Worm (Caenorhabditis elegans) whole organism, mixed stage, embryonic: ENCODE measurements around the gene dhrs-4.

Experiments used
- ceh-43 ChIP-seq: fragments of 200-800 bp; sonication (Bioruptor generic); optimal IDR thresholded peaks from 2 replicates; lab custom pipeline; 2018; ENCODE audit warnings: mild to moderate bottlenecking, missing genetic modification characterization, moderate library complexity, missing compliant biosample characterization
- ces-1 ChIP-seq: fragments of 150-350 bp; optimal IDR thresholded peaks from 2 replicates; lab custom pipeline; 2014; ENCODE audit warnings: missing biosample characterization, missing genetic modification reagents, missing genetic modification characterization
- lsy-2 ChIP-seq: fragments of 150-350 bp; optimal IDR thresholded peaks from 2 replicates; lab custom pipeline; 2014; ENCODE audit warnings: missing biosample characterization, missing genetic modification characterization
- mep-1 ChIP-seq: fragments of 150-350 bp; optimal IDR thresholded peaks from 2 replicates; lab custom pipeline; 2017; ENCODE audit warnings: missing biosample characterization, missing genetic modification reagents, missing genetic modification characterization, inconsistent platforms

Gene dhrs-4

ce11 chrV:12970575-12971160 is 48.3 kb downstream of the dhrs-4 start, which contains the start of gene pnn-1:
pnn-1 (plus strand) TSS chrV:12971110.
- TF ChIP-seq lsy-2 (tag; lab: Kevin White, UChicago) (peak; percentile 57), ces-1 (GFP tag; lab: Kevin White, UChicago) (peak; percentile 79), ceh-43 (GFP tag; lab: Kevin White, UChicago) (no peak), mep-1 (peak; percentile 15)
